Fruit fly (Drosophila melanogaster): ENCODE data around the gene gkt.

dm6 chr2L:3119613-3120012, 40.1 kb upstream of the gkt start:
- no peak for TF ChIP-seq CG8478 (optimal IDR thresholded peaks at IDR 0.05)
- no peak for TF ChIP-seq psq (optimal IDR thresholded peaks at IDR 0.05)
- no peak for TF ChIP-seq Dll (optimal IDR thresholded peaks at IDR 0.05)
